Worm (Caenorhabditis elegans) whole organism, midembryonic: Measurements from ENCODE around the gene srd-58.
A peak's percentile ranks its signal among the peaks of the same experiment; 100 is the strongest.

ENCODE experiments used
- T22C8.4 ChIP-seq: fragments of 200-800 bp; sonication (Bioruptor generic); IDR thresholded peaks from 2 replicates; pipeline ENCODE4 v1.3.6; 2022; ENCODE audit warnings: missing genetic modification characterization, missing compliant biosample characterization
- cog-1 ChIP-seq: sonication (generic microtip); optimal IDR thresholded peaks from 2 replicates; lab custom pipeline; 2016; ENCODE audit warnings: missing genetic modification characterization, missing compliant biosample characterization
- flt-1 ChIP-seq: fragments of 200-800 bp; sonication (Bioruptor generic); IDR thresholded peaks from 2 replicates; pipeline ENCODE4 v1.3.6; 2022; ENCODE audit warnings: missing genetic modification characterization, missing compliant biosample characterization
- klf-2 ChIP-seq: fragments of 200-800 bp; sonication (Bioruptor generic); conservative IDR thresholded peaks from 2 replicates; pipeline ENCODE4 v1.3.6; 2022; ENCODE audit warnings: missing genetic modification reagents, missing genetic modification characterization, missing compliant biosample characterization
- med-1 ChIP-seq: sonication (generic microtip); optimal IDR thresholded peaks from 2 replicates; lab custom pipeline; 2017; ENCODE audit warnings: missing genetic modification characterization, mild to moderate bottlenecking, missing compliant biosample characterization, antibody characterized with exemption, missing genetic modification reagents; ENCODE audit not compliant: insufficient read depth
- ref-1 ChIP-seq: fragments of 200-800 bp; sonication (Bioruptor generic); conservative IDR thresholded peaks from 2 replicates; pipeline ENCODE4 v1.3.6; 2022; ENCODE audit warnings: missing genetic modification reagents, missing genetic modification characterization, missing compliant biosample characterization
- tab-1 ChIP-seq: fragments of 200-800 bp; sonication (Bioruptor generic); IDR thresholded peaks from 2 replicates; pipeline ENCODE4 v1.3.6; 2022; ENCODE audit warnings: missing genetic modification characterization, missing compliant biosample characterization
- ztf-23 ChIP-seq: fragments of 200-800 bp; sonication (Bioruptor generic); IDR thresholded peaks from 2 replicates; pipeline ENCODE4 v1.3.6; 2022; ENCODE audit warnings: missing genetic modification reagents, missing genetic modification characterization, missing compliant biosample characterization
- ztf-29 ChIP-seq: fragments of 200-800 bp; sonication (Bioruptor generic); IDR thresholded peaks from 2 replicates; pipeline ENCODE4 v1.3.6; 2022; ENCODE audit warnings: missing genetic modification reagents, missing genetic modification characterization, missing compliant biosample characterization

srd-58 gene

ce11 chrII:7187110-7187509 lies 17.7 kb downstream of the srd-58 start, which contains the start of gene C27H5.6:
Gene C27H5.6, minus strand, starts transcription at chrII:7187210.
- no peak for TF ChIP-seq T22C8.4 (GFP tag; lab: Robert Waterston, UW)
- TF ChIP-seq tab-1 (GFP tag; lab: Robert Waterston, UW), result no peak
- TF ChIP-seq klf-2 (GFP tag; lab: Robert Waterston, UW), result no peak
- no peak for TF ChIP-seq ztf-29 (GFP tag; lab: Robert Waterston, UW)
- TF ChIP-seq flt-1 (GFP tag; lab: Robert Waterston, UW), result no peak
- no peak for TF ChIP-seq ztf-23
- TF ChIP-seq ref-1 (GFP tag; lab: Robert Waterston, UW), result no peak
- no peak for TF ChIP-seq cog-1
- TF ChIP-seq med-1 (GFP tag; lab: Kevin White, UChicago), result no peak

- TF ChIP-seq tab-1 (GFP tag; lab: Robert Waterston, UW) (no peak), ztf-29 (GFP tag; lab: Robert Waterston, UW) (no peak), cog-1 (no peak), klf-2 (GFP tag; lab: Robert Waterston, UW) (no peak), med-1 (GFP tag; lab: Kevin White, UChicago) (no peak), ref-1 (GFP tag; lab: Robert Waterston, UW) (no peak), T22C8.4 (GFP tag; lab: Robert Waterston, UW) (no peak), flt-1 (GFP tag; lab: Robert Waterston, UW) (no peak), ztf-23 (no peak)
These were observed 18.7 kb downstream of the srd-58 start for ce11 chrII:7186117-7186516.

ce11 chrII:7183493-7184272 lies 21.2 kb downstream of the srd-58 start, which contains the start of gene pdl-1:
Gene pdl-1, plus strand, starts transcription at chrII:7183801.
- TF ChIP-seq tab-1 (GFP tag; lab: Robert Waterston, UW), result peak; percentile 97
- TF ChIP-seq ztf-23, result peak; percentile 96
- peak; percentile 95 for TF ChIP-seq T22C8.4 (GFP tag; lab: Robert Waterston, UW)
- peak; percentile 91 for TF ChIP-seq cog-1
- peak; percentile 98 for TF ChIP-seq flt-1 (GFP tag; lab: Robert Waterston, UW)
- TF ChIP-seq klf-2 (GFP tag; lab: Robert Waterston, UW), result peak; percentile 94
- peak; percentile 63 for TF ChIP-seq med-1 (GFP tag; lab: Kevin White, UChicago)
- TF ChIP-seq ztf-29 (GFP tag; lab: Robert Waterston, UW), result peak; percentile 94
- TF ChIP-seq ref-1 (GFP tag; lab: Robert Waterston, UW), result peak; percentile 94

- TF ChIP-seq tab-1 (GFP tag; lab: Robert Waterston, UW) (no peak), flt-1 (GFP tag; lab: Robert Waterston, UW) (no peak), T22C8.4 (GFP tag; lab: Robert Waterston, UW) (no peak), med-1 (GFP tag; lab: Kevin White, UChicago) (no peak), ztf-29 (GFP tag; lab: Robert Waterston, UW) (no peak), ztf-23 (no peak), ref-1 (GFP tag; lab: Robert Waterston, UW) (no peak), klf-2 (GFP tag; lab: Robert Waterston, UW) (no peak)
These were observed 22.2 kb downstream of the srd-58 start for ce11 chrII:7182630-7183029.

- TF ChIP-seq ztf-23 (no peak), med-1 (GFP tag; lab: Kevin White, UChicago) (no peak), ref-1 (GFP tag; lab: Robert Waterston, UW) (no peak), klf-2 (GFP tag; lab: Robert Waterston, UW) (no peak), T22C8.4 (GFP tag; lab: Robert Waterston, UW) (no peak), tab-1 (GFP tag; lab: Robert Waterston, UW) (no peak), cog-1 (no peak), ztf-29 (GFP tag; lab: Robert Waterston, UW) (no peak), flt-1 (GFP tag; lab: Robert Waterston, UW) (no peak)
These were observed 28.7 kb downstream of the srd-58 start for ce11 chrII:7176108-7176507.

- TF ChIP-seq cog-1 (no peak), med-1 (GFP tag; lab: Kevin White, UChicago) (no peak), klf-2 (GFP tag; lab: Robert Waterston, UW) (no peak), ztf-23 (no peak), T22C8.4 (GFP tag; lab: Robert Waterston, UW) (no peak), ref-1 (GFP tag; lab: Robert Waterston, UW) (no peak), flt-1 (GFP tag; lab: Robert Waterston, UW) (no peak)
These were observed 30.0 kb downstream of the srd-58 start, which contains the start of gene glc-4 for ce11 chrII:7174843-7175242. Gene glc-4, minus strand, starts transcription at chrII:7174943.

- TF ChIP-seq med-1 (GFP tag; lab: Kevin White, UChicago) (no peak), tab-1 (GFP tag; lab: Robert Waterston, UW) (no peak), T22C8.4 (GFP tag; lab: Robert Waterston, UW) (no peak), ref-1 (GFP tag; lab: Robert Waterston, UW) (no peak), ztf-23 (no peak), flt-1 (GFP tag; lab: Robert Waterston, UW) (no peak), klf-2 (GFP tag; lab: Robert Waterston, UW) (no peak), cog-1 (no peak), ztf-29 (GFP tag; lab: Robert Waterston, UW) (no peak)
These were observed 33.4 kb downstream of the srd-58 start, which contains the start of gene dyf-13 for ce11 chrII:7171305-7171998. Gene dyf-13, minus strand, starts transcription at chrII:7171355.

ce11 chrII:7168712-7169111 lies 36.1 kb downstream of the srd-58 start, which contains the start of gene col-36:
Gene col-36, minus strand, starts transcription at chrII:7168812.
- no peak for TF ChIP-seq T22C8.4 (GFP tag; lab: Robert Waterston, UW)
- TF ChIP-seq tab-1 (GFP tag; lab: Robert Waterston, UW), result no peak
- TF ChIP-seq flt-1 (GFP tag; lab: Robert Waterston, UW), result no peak
- TF ChIP-seq ztf-29 (GFP tag; lab: Robert Waterston, UW), result no peak
- no peak for TF ChIP-seq med-1 (GFP tag; lab: Kevin White, UChicago)
- no peak for TF ChIP-seq klf-2 (GFP tag; lab: Robert Waterston, UW)
- TF ChIP-seq ref-1 (GFP tag; lab: Robert Waterston, UW), result no peak
- TF ChIP-seq cog-1, result no peak
- no peak for TF ChIP-seq ztf-23
